Worm (Caenorhabditis elegans): ENCODE measurements around the gene C24H11.5.

DNA sequence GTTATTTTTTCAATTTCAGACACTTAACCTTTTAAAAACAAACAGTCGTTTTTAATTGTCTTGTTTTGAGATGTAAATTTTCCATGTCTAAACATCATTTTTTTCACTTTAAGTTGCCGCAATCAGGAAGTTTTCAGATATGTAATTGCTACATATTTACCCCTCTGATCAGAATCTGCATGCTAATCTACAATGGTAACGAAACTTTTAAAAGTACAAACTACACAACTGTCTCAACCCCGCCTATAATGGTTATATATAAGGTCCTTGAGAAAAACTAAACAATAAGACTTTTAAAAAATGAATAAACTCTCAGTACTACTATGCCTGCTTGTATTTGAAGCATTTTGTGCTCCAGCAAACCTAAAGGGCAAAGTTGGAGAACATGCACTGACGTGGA, 28.8 kb downstream of the C24H11.5 start, which contains the start of gene C18D11.9:
- TF ChIP-seq tab-1 (GFP tag; IDR thresholded peaks at IDR 0.05), result no peak
- no peak for TF ChIP-seq cog-1 (tag; optimal IDR thresholded peaks at IDR 0.05)
- TF ChIP-seq ztf-23 (GFP tag; IDR thresholded peaks at IDR 0.05), result no peak
- TF ChIP-seq flt-1 (GFP tag; IDR thresholded peaks at IDR 0.05), result no peak
- TF ChIP-seq T22C8.4 (GFP tag; IDR thresholded peaks at IDR 0.05), result no peak
- no peak for TF ChIP-seq klf-2 (GFP tag; conservative IDR thresholded peaks at IDR 0.05)
